Fruit fly (Drosophila melanogaster): ENCODE results near the gene CG1529.

Gene CG1529

DNA sequence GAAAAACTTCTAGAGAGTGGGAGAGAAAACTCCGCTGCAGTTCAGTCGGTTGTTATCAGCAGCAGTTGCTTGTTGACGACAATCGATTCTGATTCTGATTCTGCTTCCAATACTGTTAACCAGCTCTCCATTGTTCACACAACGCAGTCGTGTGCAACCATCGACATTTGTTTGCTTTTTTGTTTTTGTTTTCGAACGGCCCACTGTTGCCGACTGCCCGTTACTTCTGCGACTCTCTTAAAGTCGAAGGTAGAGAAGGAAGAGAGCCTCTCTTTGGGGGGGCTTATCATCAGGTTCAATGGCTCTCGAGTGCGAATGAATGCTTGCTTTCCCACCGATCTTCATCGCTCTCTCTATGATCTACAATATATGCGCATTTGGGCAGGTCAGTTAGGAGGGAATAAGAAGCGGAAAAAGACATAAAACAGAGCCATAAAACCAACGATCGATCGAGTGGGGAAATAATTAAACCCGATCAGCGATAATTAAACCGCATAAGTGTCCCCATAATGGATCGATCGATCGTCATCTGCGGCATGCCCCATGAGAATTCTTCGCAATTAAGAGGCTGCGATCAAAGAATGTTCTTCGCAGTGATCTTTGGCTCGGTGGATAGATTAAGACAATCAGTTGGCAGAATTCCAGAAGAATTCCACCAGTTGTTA lies 40.1 kb upstream of the CG1529 start (continued):
- TF ChIP-seq esn (GFP tag; optimal IDR thresholded peaks at IDR 0.05) (no peak), Blimp-1 (GFP tag; optimal IDR thresholded peaks at IDR 0.05) (no peak), CG34406 (GFP tag; optimal IDR thresholded peaks at IDR 0.05) (no peak), net (GFP tag; optimal IDR thresholded peaks at IDR 0.05) (peak; percentile 19), Met (GFP tag; optimal IDR thresholded peaks at IDR 0.05) (no peak), Sox15 (GFP tag; optimal IDR thresholded peaks at IDR 0.05) (no peak), eg (GFP tag; IDR thresholded peaks at IDR 0.05) (no peak), CG11902 (GFP tag; optimal IDR thresholded peaks at IDR 0.05) (no peak), CG31627 (GFP tag; optimal IDR thresholded peaks at IDR 0.05) (no peak), CG3032 (tag; optimal IDR thresholded peaks at IDR 0.05) (no peak), CG10669 (GFP tag; optimal IDR thresholded peaks at IDR 0.05) (no peak), CG8119 (GFP tag; IDR thresholded peaks at IDR 0.05) (0 out of 3 replicates have a peak, but pooled peaks have one; percentile 19), CG7368 (GFP tag; optimal IDR thresholded peaks at IDR 0.05) (no peak), CG6792 (GFP tag; optimal IDR thresholded peaks at IDR 0.05) (no peak), CG6163 (GFP tag; IDR thresholded peaks at IDR 0.05) (0 out of 3 replicates have a peak, but pooled peaks have one; percentile 39), svp (GFP tag) (peak; percentile 77), Gug (GFP tag; IDR thresholded peaks at IDR 0.05) (no peak), CG10631 (GFP tag; optimal IDR thresholded peaks at IDR 0.05) (no peak), CG4318 (GFP tag; optimal IDR thresholded peaks at IDR 0.05) (no peak), fd85E (GFP tag; optimal IDR thresholded peaks at IDR 0.05) (no peak), fkh (GFP tag; optimal IDR thresholded peaks at IDR 0.05) (peak; percentile 33)

- TF ChIP-seq Hr39 (GFP tag; optimal IDR thresholded peaks at IDR 0.05) = peak; percentile 10
- TF ChIP-seq ss (GFP tag; optimal IDR thresholded peaks at IDR 0.05) = peak; percentile 2 to 17
- TF ChIP-seq svp (GFP tag) = peak; percentile 80
- no peak for TF ChIP-seq Lpt (GFP tag; optimal IDR thresholded peaks at IDR 0.05)
- peak; percentile 25 for TF ChIP-seq CG31627 (GFP tag; optimal IDR thresholded peaks at IDR 0.05)
- peak; percentile 77 for TF ChIP-seq Eip78C (GFP tag)
- TF ChIP-seq fd59A (GFP tag; optimal IDR thresholded peaks at IDR 0.05) = peak; percentile 43
- no peak for TF ChIP-seq Ets21C (GFP tag; optimal IDR thresholded peaks at IDR 0.05)
- 0 out of 3 replicates have a peak, but pooled peaks have one; percentile 25 for TF ChIP-seq CG8119 (GFP tag; IDR thresholded peaks at IDR 0.05)
- TF ChIP-seq CG11762 (GFP tag; optimal IDR thresholded peaks at IDR 0.05; ENCODE audit: insufficient read depth) = no peak
- peak; percentile 35 for TF ChIP-seq CG34406 (GFP tag; optimal IDR thresholded peaks at IDR 0.05)
- no peak for TF ChIP-seq Eip93F (GFP tag; optimal IDR thresholded peaks at IDR 0.05)
- TF ChIP-seq Eip75B (GFP tag; optimal IDR thresholded peaks at IDR 0.05) = peak; percentile 28
- peak; percentile 54 for TF ChIP-seq CG6808 (GFP tag; optimal IDR thresholded peaks at IDR 0.05)
- no peak for TF ChIP-seq CG1621 (tag; optimal IDR thresholded peaks at IDR 0.05)
- peak; percentile 1 for TF ChIP-seq CG6792 (GFP tag; optimal IDR thresholded peaks at IDR 0.05)
- peak; percentile 34 for TF ChIP-seq CG8319 (GFP tag; optimal IDR thresholded peaks at IDR 0.05)
- no peak for TF ChIP-seq Gug (GFP tag; IDR thresholded peaks at IDR 0.05)
- peak; percentile 25 for TF ChIP-seq Smox (GFP tag; optimal IDR thresholded peaks at IDR 0.05)
- peak; percentile 32 for TF ChIP-seq achi (GFP tag; optimal IDR thresholded peaks at IDR 0.05)
- peak; percentile 38 for TF ChIP-seq Met (GFP tag; optimal IDR thresholded peaks at IDR 0.05)
- no peak for TF ChIP-seq CG11294 (GFP tag; IDR thresholded peaks at IDR 0.05)
- peak; percentile 9 for TF ChIP-seq CG11902 (GFP tag; optimal IDR thresholded peaks at IDR 0.05)
- peak; percentile 8 for TF ChIP-seq CG7368 (GFP tag; optimal IDR thresholded peaks at IDR 0.05)
- TF ChIP-seq dsx (GFP tag; optimal IDR thresholded peaks at IDR 0.05; ENCODE audit: poor library complexity, severe bottlenecking) = no peak
- peak; percentile 35 for TF ChIP-seq CG10669 (GFP tag; optimal IDR thresholded peaks at IDR 0.05)
- TF ChIP-seq CG3032 (tag; optimal IDR thresholded peaks at IDR 0.05) = no peak
- no peak for TF ChIP-seq vri (GFP tag; optimal IDR thresholded peaks at IDR 0.05)
- TF ChIP-seq pdm3 (GFP tag; optimal IDR thresholded peaks at IDR 0.05) = peak; percentile 36
- TF ChIP-seq Blimp-1 (GFP tag; optimal IDR thresholded peaks at IDR 0.05) = no peak
- no peak for TF ChIP-seq topi (GFP tag; optimal IDR thresholded peaks at IDR 0.05)
- peak; percentile 27 for TF ChIP-seq CG10631 (GFP tag; optimal IDR thresholded peaks at IDR 0.05)
- no peak for TF ChIP-seq Ets96B (tag; optimal IDR thresholded peaks at IDR 0.05)
- peak; percentile 43 for TF ChIP-seq OdsH (GFP tag; optimal IDR thresholded peaks at IDR 0.05)
- TF ChIP-seq lz (GFP tag; optimal IDR thresholded peaks at IDR 0.05) = peak; percentile 31
- no peak for TF ChIP-seq Sox15 (GFP tag; optimal IDR thresholded peaks at IDR 0.05)
- TF ChIP-seq CG9139 (GFP tag; optimal IDR thresholded peaks at IDR 0.05) = no peak
- TF ChIP-seq fkh (GFP tag; optimal IDR thresholded peaks at IDR 0.05) = no peak
- TF ChIP-seq Sox14 (GFP tag; optimal IDR thresholded peaks at IDR 0.05) = no peak
- TF ChIP-seq Hr4 (GFP tag; optimal IDR thresholded peaks at IDR 0.05) = peak; percentile 16
- TF ChIP-seq cyc (GFP tag; optimal IDR thresholded peaks at IDR 0.05) = peak; percentile 8
- TF ChIP-seq CG6163 (GFP tag; IDR thresholded peaks at IDR 0.05) = peak; percentile 52; the same call in 2 of the 3 replicates
Measured at dm6 chrX:21067908-21068307, 36.2 kb upstream of the CG1529 start.
